Fruit fly (Drosophila melanogaster): ENCODE measurements around the gene CG11912.

The CG11912 gene

dm6 chr2L:307129-307528 lies 11.9 kb downstream of the CG11912 start:
- no peak for TF ChIP-seq CG8478 (optimal IDR thresholded peaks at IDR 0.05)
- TF ChIP-seq CTCF (optimal IDR thresholded peaks at IDR 0.05), result no peak

- no peak for TF ChIP-seq CG8478 (optimal IDR thresholded peaks at IDR 0.05)
- TF ChIP-seq CTCF (optimal IDR thresholded peaks at IDR 0.05), result no peak
Measured at dm6 chr2L:306188-306927, 12.7 kb downstream of the CG11912 start.

dm6 chr2L:305646-306045 lies 13.4 kb downstream of the CG11912 start, which contains the start of gene Plc21C:
Plc21C (plus strand) TSS chr2L:305935.
- TF ChIP-seq CTCF (optimal IDR thresholded peaks at IDR 0.05) (no peak), CG8478 (optimal IDR thresholded peaks at IDR 0.05) (no peak)

dm6 chr2L:305198-305597 lies 13.9 kb downstream of the CG11912 start:
- TF ChIP-seq CG8478 (optimal IDR thresholded peaks at IDR 0.05), result no peak
- TF ChIP-seq CTCF (optimal IDR thresholded peaks at IDR 0.05), result no peak

- no peak for TF ChIP-seq CTCF (optimal IDR thresholded peaks at IDR 0.05)
- no peak for TF ChIP-seq CG8478 (optimal IDR thresholded peaks at IDR 0.05)
Measured at dm6 chr2L:303306-303962, 15.6 kb downstream of the CG11912 start.

- no peak for TF ChIP-seq CTCF (optimal IDR thresholded peaks at IDR 0.05)
- TF ChIP-seq CG8478 (optimal IDR thresholded peaks at IDR 0.05), result no peak
Measured at dm6 chr2L:300877-301706, 18.0 kb downstream of the CG11912 start.

dm6 chr2L:300006-300405 lies 19.1 kb downstream of the CG11912 start:
- TF ChIP-seq CG8478 (optimal IDR thresholded peaks at IDR 0.05), result no peak
- no peak for TF ChIP-seq CTCF (optimal IDR thresholded peaks at IDR 0.05)

dm6 chr2L:299038-299437 lies 20.0 kb downstream of the CG11912 start:
- no peak for TF ChIP-seq CG8478 (optimal IDR thresholded peaks at IDR 0.05)
- TF ChIP-seq CTCF (optimal IDR thresholded peaks at IDR 0.05), result no peak

- TF ChIP-seq CG8478 (optimal IDR thresholded peaks at IDR 0.05), result no peak
Measured at dm6 chr2L:298285-298644, 20.8 kb downstream of the CG11912 start.

- TF ChIP-seq CG8478 (optimal IDR thresholded peaks at IDR 0.05) (no peak), CTCF (optimal IDR thresholded peaks at IDR 0.05) (peak; percentile 1 to 12)
Measured at dm6 chr2L:297480-298284, 21.4 kb downstream of the CG11912 start, which contains the start of gene Pi3K21B. Pi3K21B (plus strand) TSS chr2L:297880.

- TF ChIP-seq CG8478 (optimal IDR thresholded peaks at IDR 0.05) (no peak), CTCF (optimal IDR thresholded peaks at IDR 0.05) (peak; percentile 35 to 48)
Measured at dm6 chr2L:294452-295362, 24.4 kb downstream of the CG11912 start, which contains the start of the genes U2af38 and Stip1. U2af38 (minus strand) TSS chr2L:294681. Stip1 (plus strand) TSS chr2L:295122.

- no peak for TF ChIP-seq CTCF (optimal IDR thresholded peaks at IDR 0.05)
- TF ChIP-seq CG8478 (optimal IDR thresholded peaks at IDR 0.05), result no peak
Measured at dm6 chr2L:292301-292700, 26.8 kb downstream of the CG11912 start, which contains the start of gene CG11562. CG11562 (plus strand) TSS chr2L:292419.

dm6 chr2L:291657-292056 lies 27.4 kb downstream of the CG11912 start, which contains the start of gene CG3625:
CG3625 (minus strand) TSS chr2L:291795.
- TF ChIP-seq CG8478 (optimal IDR thresholded peaks at IDR 0.05), result no peak
- TF ChIP-seq CTCF (optimal IDR thresholded peaks at IDR 0.05), result no peak

Data from S2 (cell line).